Fruit fly (Drosophila melanogaster) whole organism, prepupa: ENCODE results near the gene ec.

Experiments used
- CG3032 ChIP-seq: fragments of 200-800 bp; optimal IDR thresholded peaks from 2 replicates; lab custom pipeline; 2019; ENCODE audit warnings: missing biosample characterization, mild to moderate bottlenecking, missing genetic modification characterization, moderate library complexity
- CG8319 ChIP-seq: fragments of 200-800 bp; sonication (Bioruptor generic); optimal IDR thresholded peaks from 3 replicates; lab custom pipeline; 2016; ENCODE audit warnings: missing biosample characterization, missing genetic modification characterization
- CG8632 ChIP-seq: fragments of 200-800 bp; sonication (Bioruptor generic); optimal IDR thresholded peaks from 3 replicates; lab custom pipeline; 2016; ENCODE audit warnings: missing biosample characterization, missing genetic modification characterization
- Eip78C ChIP-seq: fragments of 200-800 bp; sonication (Bioruptor generic); peaks from one replicate; lab custom pipeline; 2016; ENCODE audit warnings: missing biosample characterization, missing genetic modification characterization
- Gug ChIP-seq: fragments of 200-800 bp; sonication (Bioruptor generic); IDR thresholded peaks from 2 replicates; pipeline ENCODE4 v1.3.6; 2022; ENCODE audit warnings: missing biosample characterization, missing genetic modification characterization
- Hr39 ChIP-seq: fragments of 200-800 bp; sonication (Bioruptor generic); optimal IDR thresholded peaks from 2 replicates; lab custom pipeline; 2016; ENCODE audit warnings: missing biosample characterization, missing genetic modification characterization
- Hr4 ChIP-seq: fragments of 200-800 bp; sonication (Bioruptor generic); optimal IDR thresholded peaks from 3 replicates; lab custom pipeline; 2016; ENCODE audit warnings: missing biosample characterization, missing genetic modification characterization
- Sox14 ChIP-seq: fragments of 200-800 bp; sonication (Bioruptor generic); optimal IDR thresholded peaks from 3 replicates; lab custom pipeline; 2016; ENCODE audit warnings: missing biosample characterization, missing genetic modification characterization
- Sox15 ChIP-seq: fragments of 200-800 bp; sonication (Bioruptor generic); optimal IDR thresholded peaks from 3 replicates; lab custom pipeline; 2016; ENCODE audit warnings: missing biosample characterization, missing genetic modification characterization
- cyc ChIP-seq: fragments of 200-800 bp; sonication (Bioruptor generic); optimal IDR thresholded peaks from 3 replicates; lab custom pipeline; 2016; ENCODE audit warnings: missing biosample characterization, missing genetic modification characterization
- pdm3 ChIP-seq: fragments of 200-800 bp; sonication (Bioruptor generic); optimal IDR thresholded peaks from 3 replicates; lab custom pipeline; 2016; ENCODE audit warnings: missing biosample characterization, missing genetic modification characterization
- vri ChIP-seq: fragments of 200-800 bp; sonication (Bioruptor generic); optimal IDR thresholded peaks from 3 replicates; lab custom pipeline; 2016; ENCODE audit warnings: missing biosample characterization, mild to moderate bottlenecking, missing genetic modification characterization

DNA sequence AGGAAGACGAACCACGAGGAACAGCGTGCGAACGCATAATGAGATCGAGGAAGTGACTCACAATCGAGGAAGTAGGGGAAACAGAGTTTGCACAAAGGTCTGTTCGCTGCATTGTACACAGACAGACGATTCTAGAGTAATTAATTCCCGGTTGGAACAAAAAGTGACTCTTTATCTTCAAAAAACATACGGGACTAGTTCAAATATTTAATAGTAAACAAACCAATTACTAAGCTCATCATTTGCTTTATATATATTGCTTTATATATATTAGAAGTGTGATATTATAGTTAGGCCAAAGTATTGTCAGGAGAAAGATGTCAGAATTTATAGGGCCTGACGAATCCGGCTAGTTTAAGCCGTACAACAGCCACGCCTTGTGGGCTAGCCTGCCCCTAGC, 16.4 kb downstream of the ec start, which contains the start of gene CG2901:
- TF ChIP-seq Sox15 (GFP tag; lab: Kevin White, UChicago) (no peak), pdm3 (GFP tag; lab: Kevin White, UChicago) (no peak), CG8319 (GFP tag; lab: Kevin White, UChicago) (no peak), cyc (GFP tag; lab: Kevin White, UChicago) (no peak), vri (no peak), Hr39 (GFP tag; lab: Kevin White, UChicago) (no peak), Gug (no peak), CG3032 (tag; lab: Kevin White, UChicago) (no peak), CG8632 (no peak), Hr4 (GFP tag; lab: Kevin White, UChicago) (no peak), Eip78C (GFP tag; lab: Kevin White, UChicago) (no peak), Sox14 (no peak)
